Fruit fly (Drosophila melanogaster) whole organism, embryonic: ENCODE measurements around the gene CG32944.

ENCODE experiments used
- B-H1 ChIP-seq: fragments of 200-800 bp; sonication (Bioruptor generic); IDR thresholded peaks from 3 replicates; pipeline ENCODE4 v1.3.6; 2022; ENCODE audit warnings: missing biosample characterization, missing genetic modification characterization
- BEAF-32 ChIP-seq: fragments of 200-800 bp; sonication (Bioruptor generic); optimal IDR thresholded peaks from 3 replicates; lab custom pipeline; 2017; ENCODE audit warnings: missing biosample characterization, missing genetic modification characterization, mild to moderate bottlenecking, moderate library complexity, missing genetic modification reagents
- BtbVII ChIP-seq: fragments of 200-800 bp; sonication (Bioruptor generic); optimal IDR thresholded peaks from 3 replicates; lab custom pipeline; 2017; ENCODE audit warnings: missing biosample characterization, mild to moderate bottlenecking, missing genetic modification characterization
- CG10147 ChIP-seq: fragments of 200-800 bp; sonication (Bioruptor generic); optimal IDR thresholded peaks from 2 replicates; lab custom pipeline; 2019; ENCODE audit warnings: missing biosample characterization, mild to moderate bottlenecking, missing genetic modification characterization, moderate library complexity
- CG10209 ChIP-seq: fragments of 200-800 bp; sonication (Bioruptor generic); optimal IDR thresholded peaks from 3 replicates; lab custom pipeline; 2017; ENCODE audit warnings: missing biosample characterization, mild to moderate bottlenecking, missing genetic modification characterization, missing genetic modification reagents
- CG10979 ChIP-seq: fragments of 200-800 bp; sonication (Bioruptor generic); optimal IDR thresholded peaks from 2 replicates; lab custom pipeline; 2018; ENCODE audit warnings: missing biosample characterization, mild to moderate bottlenecking, missing genetic modification characterization, moderate library complexity
- CG12391 ChIP-seq: fragments of 200-800 bp; sonication (Bioruptor generic); optimal IDR thresholded peaks from 3 replicates; lab custom pipeline; 2018; ENCODE audit warnings: missing biosample characterization, mild to moderate bottlenecking, missing genetic modification characterization, moderate library complexity
- CG13424 ChIP-seq: fragments of 200-800 bp; sonication (Bioruptor generic); optimal IDR thresholded peaks from 2 replicates; lab custom pipeline; 2019; ENCODE audit warnings: missing biosample characterization, mild to moderate bottlenecking, missing genetic modification characterization, moderate library complexity
- CG14710 ChIP-seq: fragments of 200-800 bp; sonication (Bioruptor generic); optimal IDR thresholded peaks from 3 replicates; lab custom pipeline; 2019; ENCODE audit warnings: missing biosample characterization, mild to moderate bottlenecking, missing genetic modification characterization, moderate library complexity
- CG15269 ChIP-seq: fragments of 200-800 bp; sonication (Bioruptor generic); optimal IDR thresholded peaks from 2 replicates; lab custom pipeline; 2018; ENCODE audit warnings: missing biosample characterization, mild to moderate bottlenecking, missing genetic modification characterization, moderate library complexity
- CG16813 ChIP-seq: fragments of 200-800 bp; sonication (Bioruptor generic); IDR thresholded peaks from 3 replicates; pipeline ENCODE4 v1.3.6; 2022; ENCODE audit warnings: missing biosample characterization, missing genetic modification characterization; ENCODE audit not compliant: partially characterized antibody
- CG17186 ChIP-seq: fragments of 200-800 bp; sonication (Bioruptor generic); optimal IDR thresholded peaks from 3 replicates; lab custom pipeline; 2017; ENCODE audit warnings: missing biosample characterization, missing genetic modification reagents, missing genetic modification characterization
- CG17328 ChIP-seq: fragments of 200-800 bp; sonication (Bioruptor generic); IDR thresholded peaks from 2 replicates; pipeline ENCODE4 v1.3.6; 2022; ENCODE audit warnings: missing biosample characterization, missing genetic modification characterization
- CG18262 ChIP-seq: fragments of 200-800 bp; optimal IDR thresholded peaks from 3 replicates; lab custom pipeline; 2019; ENCODE audit warnings: missing biosample characterization, mild to moderate bottlenecking, missing genetic modification characterization, moderate library complexity
- CG2116 ChIP-seq: fragments of 200-800 bp; sonication (Bioruptor generic); optimal IDR thresholded peaks from 3 replicates; lab custom pipeline; 2018; ENCODE audit warnings: missing biosample characterization, mild to moderate bottlenecking, missing genetic modification characterization
- CG31388 ChIP-seq: fragments of 200-800 bp; sonication (Bioruptor generic); optimal IDR thresholded peaks from 2 replicates; lab custom pipeline; 2016; ENCODE audit warnings: missing biosample characterization, missing genetic modification characterization
- CG34376 ChIP-seq: fragments of 200-800 bp; sonication (Bioruptor generic); optimal IDR thresholded peaks from 2 replicates; lab custom pipeline; 2018; ENCODE audit warnings: missing biosample characterization, mild to moderate bottlenecking, missing genetic modification characterization
- CG4730 ChIP-seq: fragments of 200-800 bp; sonication (Bioruptor generic); IDR thresholded peaks from 2 replicates; pipeline ENCODE4 v1.3.6; 2022; ENCODE audit warnings: missing biosample characterization, missing genetic modification characterization
- CG6254 ChIP-seq: fragments of 200-800 bp; sonication (Bioruptor generic); optimal IDR thresholded peaks from 3 replicates; lab custom pipeline; 2017; ENCODE audit warnings: mild to moderate bottlenecking, missing biosample characterization, missing genetic modification reagents, missing genetic modification characterization
- CG8089 ChIP-seq: fragments of 200-800 bp; sonication (Bioruptor generic); optimal IDR thresholded peaks from 3 replicates; lab custom pipeline; 2016; ENCODE audit warnings: missing biosample characterization, missing genetic modification characterization
- CG8388 ChIP-seq: fragments of 200-800 bp; sonication (Bioruptor generic); optimal IDR thresholded peaks from 2 replicates; lab custom pipeline; 2019; ENCODE audit warnings: missing biosample characterization, mild to moderate bottlenecking, missing genetic modification characterization, moderate library complexity
- Chrac-16 ChIP-seq: fragments of 200-800 bp; sonication (Bioruptor generic); optimal IDR thresholded peaks from 3 replicates; lab custom pipeline; 2016; ENCODE audit warnings: missing biosample characterization, missing genetic modification characterization
- CoRest ChIP-seq: fragments of 200-800 bp; sonication (Bioruptor generic); optimal IDR thresholded peaks from 3 replicates; lab custom pipeline; 2018; ENCODE audit warnings: missing biosample characterization, mild to moderate bottlenecking, missing genetic modification characterization, moderate library complexity
- Dbx ChIP-seq: fragments of 200-800 bp; sonication (Bioruptor generic); IDR thresholded peaks from 3 replicates; pipeline ENCODE4 v1.3.6; 2022; ENCODE audit warnings: missing biosample characterization, missing genetic modification characterization
- Gsc ChIP-seq: fragments of 200-800 bp; sonication (Bioruptor generic); IDR thresholded peaks from 2 replicates; pipeline ENCODE4 v1.3.6; 2022; ENCODE audit warnings: missing biosample characterization, missing genetic modification characterization
- Lhr ChIP-seq: fragments of 200-800 bp; sonication (Bioruptor generic); optimal IDR thresholded peaks from 3 replicates; lab custom pipeline; 2017; ENCODE audit warnings: mild to moderate bottlenecking, missing biosample characterization, missing genetic modification reagents, missing genetic modification characterization
- NK7.1 ChIP-seq: fragments of 200-800 bp; sonication (Bioruptor generic); optimal IDR thresholded peaks from 3 replicates; lab custom pipeline; 2016; ENCODE audit warnings: missing biosample characterization, missing genetic modification characterization
- Rx ChIP-seq: fragments of 200-800 bp; sonication (Bioruptor generic); IDR thresholded peaks from 2 replicates; pipeline ENCODE4 v1.3.6; 2022; ENCODE audit warnings: missing biosample characterization, missing genetic modification characterization
- Sin3A ChIP-seq: fragments of >200 bp; optimal IDR thresholded peaks from 2 replicates; lab custom pipeline; 2018
- Spps ChIP-seq: fragments of 200-800 bp; sonication (Bioruptor generic); optimal IDR thresholded peaks from 2 replicates; lab custom pipeline; 2018; ENCODE audit warnings: missing biosample characterization, mild to moderate bottlenecking, missing genetic modification characterization
- amos ChIP-seq: fragments of 200-800 bp; sonication (Bioruptor generic); IDR thresholded peaks from 2 replicates; pipeline ENCODE4 v1.3.6; 2022; ENCODE audit warnings: missing biosample characterization, missing genetic modification characterization; ENCODE audit not compliant: partially characterized antibody
- aop ChIP-seq: fragments of 200-800 bp; sonication (Bioruptor generic); IDR thresholded peaks from 2 replicates; pipeline ENCODE4 v1.3.6; 2022; ENCODE audit warnings: missing biosample characterization, missing genetic modification characterization
- az2 ChIP-seq: fragments of 200-800 bp; sonication (Bioruptor generic); optimal IDR thresholded peaks from 3 replicates; lab custom pipeline; 2016; ENCODE audit warnings: missing biosample characterization, missing genetic modification characterization
- crp ChIP-seq, 2 experiments: fragments of 200-800 bp; sonication (Bioruptor generic); optimal IDR thresholded peaks; 2 replicates in 1 of 2; 3 replicates in 1 of 2; lab custom pipeline; 2017; ENCODE audit warnings: missing biosample characterization in 2 of 2, missing genetic modification characterization in 2 of 2, mild to moderate bottlenecking in 1 of 2, moderate library complexity in 1 of 2
- dati ChIP-seq: fragments of 200-800 bp; sonication (Bioruptor generic); IDR thresholded peaks from 2 replicates; pipeline ENCODE4 v1.3.6; 2022; ENCODE audit warnings: missing biosample characterization, missing genetic modification characterization
- fd64A ChIP-seq: fragments of 200-800 bp; sonication (Bioruptor generic); optimal IDR thresholded peaks from 3 replicates; lab custom pipeline; 2018; ENCODE audit warnings: missing biosample characterization, mild to moderate bottlenecking, missing genetic modification characterization
- ftz-f1 ChIP-seq: fragments of 200-800 bp; sonication (Bioruptor generic); optimal IDR thresholded peaks from 2 replicates; lab custom pipeline; 2016; ENCODE audit warnings: missing biosample characterization, missing genetic modification characterization
- gce ChIP-seq: fragments of 200-800 bp; sonication (Bioruptor generic); IDR thresholded peaks from 3 replicates; pipeline ENCODE4 v1.3.6; 2022; ENCODE audit warnings: missing biosample characterization, missing genetic modification characterization
- gfzf ChIP-seq: fragments of 200-800 bp; sonication (Bioruptor generic); optimal IDR thresholded peaks from 2 replicates; lab custom pipeline; 2016; ENCODE audit warnings: missing biosample characterization, mild to moderate bottlenecking, missing genetic modification characterization, moderate library complexity
- grn ChIP-seq: fragments of 200-800 bp; sonication (Bioruptor generic); optimal IDR thresholded peaks from 3 replicates; lab custom pipeline; 2017; ENCODE audit warnings: missing biosample characterization, missing genetic modification characterization
- insv ChIP-seq, 2 experiments: fragments of 200-800 bp; sonication (Bioruptor generic); optimal IDR thresholded peaks; 3 replicates each; lab custom pipeline; 2016 to 2018; ENCODE audit warnings: missing biosample characterization in 2 of 2, missing genetic modification characterization in 2 of 2
- lab ChIP-seq: fragments of 200-800 bp; sonication (Bioruptor generic); optimal IDR thresholded peaks from 3 replicates; lab custom pipeline; 2017; ENCODE audit warnings: missing biosample characterization, missing genetic modification characterization, mild to moderate bottlenecking, moderate library complexity, missing genetic modification reagents
- lov ChIP-seq, 2 experiments: fragments of 200-800 bp in 1 of 2; fragments of >200 bp in 1 of 2; sonication (Bioruptor generic) in 1 of 2; IDR thresholded peaks in 1 of 2; optimal IDR thresholded peaks in 1 of 2; 2 replicates in 1 of 2; 3 replicates in 1 of 2; pipeline versions ENCODE4 v1.3.6 to Lab custom; 2017 to 2022; ENCODE audit warnings: missing biosample characterization in 1 of 2, missing genetic modification characterization in 1 of 2
- mam ChIP-seq: fragments of 200-800 bp; sonication (Bioruptor generic); optimal IDR thresholded peaks from 3 replicates; lab custom pipeline; 2016; ENCODE audit warnings: missing biosample characterization, missing genetic modification characterization
- psq ChIP-seq: fragments of 200-800 bp; sonication (Bioruptor generic); optimal IDR thresholded peaks from 2 replicates; lab custom pipeline; 2017; ENCODE audit warnings: missing biosample characterization, missing genetic modification characterization
- row ChIP-seq: fragments of 200-800 bp; sonication (Bioruptor generic); IDR thresholded peaks from 3 replicates; pipeline ENCODE4 v1.3.6; 2022; ENCODE audit warnings: missing biosample characterization, missing genetic modification characterization
- slp2 ChIP-seq: fragments of 200-800 bp; sonication (Bioruptor generic); optimal IDR thresholded peaks from 2 replicates; lab custom pipeline; 2016; ENCODE audit warnings: missing biosample characterization, missing genetic modification characterization
- trem ChIP-seq: fragments of 200-800 bp; optimal IDR thresholded peaks from 3 replicates; lab custom pipeline; 2019; ENCODE audit warnings: missing biosample characterization, mild to moderate bottlenecking, missing genetic modification characterization, moderate library complexity
- unc-4 ChIP-seq: fragments of 200-800 bp; sonication (Bioruptor generic); IDR thresholded peaks from 2 replicates; pipeline ENCODE4 v1.3.6; 2022; ENCODE audit warnings: missing biosample characterization, missing genetic modification characterization; ENCODE audit not compliant: partially characterized antibody

The CG32944 gene

DNA sequence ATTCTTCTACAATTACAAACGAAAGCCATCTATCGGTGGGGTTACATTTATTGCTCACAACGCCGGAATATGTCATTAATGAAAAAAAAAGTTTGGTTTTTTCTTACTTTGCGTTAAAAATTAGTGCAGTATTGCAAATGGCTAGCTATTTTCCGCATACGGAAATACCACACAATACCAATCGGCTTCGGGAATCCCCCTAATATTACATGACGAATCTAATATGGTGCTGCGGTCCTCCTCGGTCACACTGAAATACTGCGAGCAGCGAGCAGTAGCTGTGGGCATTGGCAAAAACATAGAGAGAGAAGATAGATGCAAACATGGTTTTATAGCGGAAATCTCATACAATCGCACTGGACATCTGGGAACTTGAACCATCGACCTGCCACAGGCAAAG is 31.9 kb downstream of the CG32944 start, which contains the start of gene tub (continued):
- TF ChIP-seq CG6254 (GFP tag; lab: Kevin White, UChicago) (no peak), aop (no peak), lov (optimal IDR thresholded peaks at IDR 0.05; lab: Kevin White, UChicago) (no peak), lov (GFP tag; IDR thresholded peaks at IDR 0.05; lab: Robert Waterston, UW) (no peak), grn (no peak), CG10209 (GFP tag; lab: Kevin White, UChicago) (peak; percentile 11), Sin3A (peak; percentile 16), CG13424 (tag; lab: Kevin White, UChicago) (peak; percentile 24), Lhr (GFP tag; lab: Kevin White, UChicago) (peak; percentile 62), ftz-f1 (peak; percentile 22), CoRest (peak; percentile 49), CG8388 (GFP tag; lab: Kevin White, UChicago) (no peak), CG31388 (peak; percentile 8), BtbVII (GFP tag; lab: Kevin White, UChicago) (no peak), CG17186 (GFP tag; lab: Kevin White, UChicago) (peak; percentile 38), Dbx (GFP tag; lab: Robert Waterston, UW) (peak; percentile 37; the same call in 1 of the 3 replicates), CG2116 (peak; percentile 36), amos (GFP tag; lab: Robert Waterston, UW) (peak; percentile 36; the same call in 1 of the 2 replicates), trem (tag; lab: Kevin White, UChicago) (peak; percentile 45), crp (GFP tag; optimal IDR thresholded peaks at IDR 0.05; lab: Kevin White, UChicago) (peak in 1 of 2 experiments; percentile 12), BEAF-32 (GFP tag; lab: Kevin White, UChicago) (peak; percentile 44), CG15269 (tag; lab: Kevin White, UChicago) (no peak), CG10147 (no peak), CG17328 (0 out of 2 replicates have a peak, but pooled peaks have one; percentile 26), CG8089 (GFP tag; lab: Kevin White, UChicago) (peak; percentile 1), unc-4 (GFP tag; lab: Robert Waterston, UW) (0 out of 2 replicates have a peak, but pooled peaks have one; percentile 22), B-H1 (no peak), CG12391 (tag; lab: Kevin White, UChicago) (peak; percentile 58), insv (GFP tag; optimal IDR thresholded peaks at IDR 0.05; lab: Kevin White, UChicago) (peak in 1 of 2 experiments; percentile 8), CG34376 (GFP tag; lab: Kevin White, UChicago) (peak; percentile 11), Chrac-16 (peak; percentile 31), dati (GFP tag; lab: Robert Waterston, UW) (no peak), gce (no peak), slp2 (no peak), Rx (GFP tag; lab: Robert Waterston, UW) (no peak), psq (GFP tag; lab: Kevin White, UChicago) (peak; percentile 32), Spps (no peak), CG18262 (peak; percentile 44), gfzf (peak; percentile 83), CG4730 (0 out of 2 replicates have a peak, but pooled peaks have one; percentile 23), CG14710 (tag; lab: Kevin White, UChicago) (peak; percentile 57), mam (GFP tag; lab: Kevin White, UChicago) (peak; percentile 37), row (GFP tag; lab: Robert Waterston, UW) (peak; percentile 85), Gsc (no peak), NK7.1 (GFP tag; lab: Kevin White, UChicago) (peak; percentile 8), fd64A (GFP tag; lab: Kevin White, UChicago) (no peak), CG16813 (GFP tag; lab: Robert Waterston, UW) (no peak), lab (GFP tag; lab: Kevin White, UChicago) (no peak), CG10979 (tag; lab: Kevin White, UChicago) (peak; percentile 36), az2 (peak; percentile 35)
